Worm (Caenorhabditis elegans): ENCODE data around the gene F26G1.1.

DNA sequence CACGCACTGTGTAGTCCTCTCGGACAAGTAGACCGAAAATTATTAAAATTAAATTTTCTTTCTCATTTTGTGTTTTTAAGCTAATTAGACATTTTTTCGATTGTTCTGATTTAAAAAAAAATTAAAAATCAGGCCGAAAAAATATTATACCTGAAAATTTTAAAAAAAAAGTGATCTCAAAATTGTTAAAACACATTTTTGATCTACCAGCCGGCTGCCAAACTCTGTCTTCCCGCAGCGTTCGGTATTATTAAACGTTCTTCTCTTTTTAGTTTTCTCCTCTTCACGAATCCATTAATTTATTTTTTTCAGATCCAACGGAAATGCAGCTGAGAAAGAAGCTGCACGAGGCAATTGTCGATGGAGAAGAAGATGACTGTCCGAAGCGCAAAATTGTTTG is 38.3 kb upstream of the F26G1.1 start, which contains the start of gene C27D9.1:
- TF ChIP-seq blmp-1 (tag; optimal IDR thresholded peaks at IDR 0.05) (no peak), ces-1 (GFP tag; optimal IDR thresholded peaks at IDR 0.05) (no peak), pha-4 (tag; optimal IDR thresholded peaks at IDR 0.05) (no peak), lin-13 (tag; optimal IDR thresholded peaks at IDR 0.05) (no peak), ztf-11 (tag; optimal IDR thresholded peaks at IDR 0.05) (no peak), snpc-4 (tag; optimal IDR thresholded peaks at IDR 0.05) (no peak), unc-62 (GFP tag; optimal IDR thresholded peaks at IDR 0.05) (no peak)
